Fruit fly (Drosophila melanogaster) whole organism, prepupa: Measurements from ENCODE around the gene CG17107.

Source experiments
- Blimp-1 ChIP-seq: fragments of 200-800 bp; sonication (Bioruptor generic); optimal IDR thresholded peaks from 3 replicates; lab custom pipeline; 2017; ENCODE audit warnings: missing biosample characterization, missing genetic modification characterization, mild to moderate bottlenecking, moderate library complexity, missing genetic modification reagents
- CG15336 ChIP-seq: fragments of 200-800 bp; sonication (Bioruptor generic); IDR thresholded peaks from 2 replicates; pipeline ENCODE4 v1.3.6; 2022; ENCODE audit warnings: missing biosample characterization, missing genetic modification characterization
- CG8119 ChIP-seq: fragments of 200-800 bp; sonication (Bioruptor generic); IDR thresholded peaks from 3 replicates; pipeline ENCODE4 v1.3.6; 2022; ENCODE audit warnings: missing biosample characterization, missing genetic modification characterization
- CG8319 ChIP-seq: fragments of 200-800 bp; sonication (Bioruptor generic); optimal IDR thresholded peaks from 3 replicates; lab custom pipeline; 2016; ENCODE audit warnings: missing biosample characterization, missing genetic modification characterization
- Eip93F ChIP-seq: fragments of 200-800 bp; sonication (Bioruptor generic); optimal IDR thresholded peaks from 2 replicates; lab custom pipeline; 2016; ENCODE audit warnings: missing biosample characterization, mild to moderate bottlenecking, missing genetic modification characterization
- Ets21C ChIP-seq: fragments of 200-800 bp; sonication (Bioruptor generic); optimal IDR thresholded peaks from 3 replicates; lab custom pipeline; 2016; ENCODE audit warnings: missing biosample characterization, missing genetic modification characterization
- Hr39 ChIP-seq: fragments of 200-800 bp; sonication (Bioruptor generic); optimal IDR thresholded peaks from 2 replicates; lab custom pipeline; 2016; ENCODE audit warnings: missing biosample characterization, missing genetic modification characterization
- fd59A ChIP-seq: fragments of 200-800 bp; sonication (Bioruptor generic); optimal IDR thresholded peaks from 2 replicates; lab custom pipeline; 2017; ENCODE audit warnings: missing biosample characterization, mild to moderate bottlenecking, missing genetic modification characterization, missing genetic modification reagents
- fd85E ChIP-seq: fragments of 200-800 bp; sonication (Bioruptor generic); optimal IDR thresholded peaks from 3 replicates; lab custom pipeline; 2016; ENCODE audit warnings: missing biosample characterization, missing genetic modification characterization

DNA sequence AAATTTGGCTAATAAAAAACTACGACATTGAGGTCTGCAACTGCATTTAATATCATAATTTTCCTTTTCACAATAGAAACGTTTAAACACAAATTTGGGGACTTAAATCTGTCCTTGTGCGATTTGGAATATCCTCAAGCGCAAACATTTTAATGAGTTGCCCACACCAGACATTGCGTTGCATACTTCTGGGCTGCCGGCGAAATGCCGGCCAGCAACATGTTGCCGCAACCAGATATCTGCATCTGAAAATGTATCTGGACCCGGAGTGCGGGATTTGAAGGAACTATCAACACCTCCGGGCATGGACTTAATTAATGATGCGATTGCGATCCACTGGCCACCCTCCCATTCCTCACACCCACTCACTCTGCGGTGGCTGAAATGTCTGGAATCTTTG, 27.2 kb upstream of the CG17107 start:
- TF ChIP-seq Hr39 (GFP tag; lab: Kevin White, UChicago) (no peak), Eip93F (GFP tag; lab: Kevin White, UChicago) (no peak), Blimp-1 (no peak), fd85E (GFP tag; lab: Kevin White, UChicago) (no peak), CG8119 (GFP tag; lab: Robert Waterston, UW) (no peak), Ets21C (GFP tag; lab: Kevin White, UChicago) (no peak), fd59A (GFP tag; lab: Kevin White, UChicago) (no peak), CG15336 (GFP tag; lab: Robert Waterston, UW) (no peak), CG8319 (no peak)
